Worm (Caenorhabditis elegans) whole organism, L2 larva: ENCODE measurements around the gene dpy-10.

Experiments used
- C34F6.9 ChIP-seq: fragments of 150-350 bp; optimal IDR thresholded peaks from 2 replicates; lab custom pipeline; 2014; ENCODE audit warnings: missing biosample characterization, missing genetic modification characterization
- F13H6.1 ChIP-seq: sonication (generic microtip); optimal IDR thresholded peaks from 2 replicates; lab custom pipeline; 2016; ENCODE audit warnings: missing genetic modification characterization, missing compliant biosample characterization
- R02D3.7 ChIP-seq: fragments of 150-350 bp; optimal IDR thresholded peaks from 2 replicates; lab custom pipeline; 2014; ENCODE audit warnings: missing biosample characterization, missing genetic modification characterization
- Y55F3AM.14 ChIP-seq: fragments of 200-800 bp; sonication (Bioruptor generic); optimal IDR thresholded peaks from 2 replicates; lab custom pipeline; 2018; ENCODE audit warnings: mild to moderate bottlenecking, missing genetic modification characterization, missing compliant biosample characterization
- ZK546.5 ChIP-seq: sonication (generic microtip); optimal IDR thresholded peaks from 2 replicates; lab custom pipeline; 2017; ENCODE audit warnings: missing biosample characterization, missing genetic modification characterization
- alr-1 ChIP-seq: fragments of 150-350 bp; optimal IDR thresholded peaks from 2 replicates; lab custom pipeline; 2014; ENCODE audit warnings: missing biosample characterization, missing genetic modification characterization
- aly-2 ChIP-seq: fragments of 150-350 bp; optimal IDR thresholded peaks from 2 replicates; lab custom pipeline; 2014; ENCODE audit warnings: missing biosample characterization, missing genetic modification characterization
- ama-1 ChIP-seq: fragments of 150-350 bp; optimal IDR thresholded peaks from 2 replicates; lab custom pipeline; 2018; ENCODE audit warnings: inconsistent platforms
- blmp-1 ChIP-seq: sonication (generic microtip); optimal IDR thresholded peaks from 2 replicates; lab custom pipeline; 2017; ENCODE audit warnings: missing genetic modification characterization, mild to moderate bottlenecking, missing compliant biosample characterization, antibody characterized with exemption, moderate library complexity; ENCODE audit not compliant: insufficient read depth
- ceh-16 ChIP-seq: fragments of 150-350 bp; optimal IDR thresholded peaks from 2 replicates; lab custom pipeline; 2014; ENCODE audit warnings: missing biosample characterization, missing genetic modification characterization
- ceh-82 ChIP-seq: fragments of 150-350 bp; optimal IDR thresholded peaks from 2 replicates; lab custom pipeline; 2014; ENCODE audit warnings: missing biosample characterization, missing genetic modification characterization
- crh-2 ChIP-seq: sonication (generic microtip); optimal IDR thresholded peaks from 2 replicates; lab custom pipeline; 2017; ENCODE audit warnings: missing biosample characterization, missing genetic modification characterization
- dmd-4 ChIP-seq: sonication (generic microtip); optimal IDR thresholded peaks from 2 replicates; lab custom pipeline; 2017; ENCODE audit warnings: missing biosample characterization, missing genetic modification characterization
- egl-27 ChIP-seq: sonication (generic microtip); optimal IDR thresholded peaks from 3 replicates; lab custom pipeline; 2017; ENCODE audit warnings: missing biosample characterization, missing genetic modification reagents, missing genetic modification characterization
- elt-1 ChIP-seq: fragments of 150-350 bp; optimal IDR thresholded peaks from 2 replicates; lab custom pipeline; 2014; ENCODE audit warnings: missing biosample characterization, missing genetic modification characterization
- elt-3 ChIP-seq: sonication (generic microtip); optimal IDR thresholded peaks from 2 replicates; lab custom pipeline; 2017; ENCODE audit warnings: missing biosample characterization, missing genetic modification characterization
- fos-1 ChIP-seq: fragments of 150-350 bp; optimal IDR thresholded peaks from 2 replicates; lab custom pipeline; 2014; ENCODE audit warnings: missing biosample characterization, missing genetic modification characterization
- gmeb-1 ChIP-seq: fragments of 150-350 bp; optimal IDR thresholded peaks from 2 replicates; lab custom pipeline; 2014; ENCODE audit warnings: missing biosample characterization, missing genetic modification characterization
- lin-11 ChIP-seq: fragments of 150-350 bp; sonication (generic microtip); optimal IDR thresholded peaks from 2 replicates; lab custom pipeline; 2014; ENCODE audit warnings: missing biosample characterization, missing genetic modification characterization, inconsistent platforms, mixed read lengths
- lin-13 ChIP-seq: fragments of 150-350 bp; optimal IDR thresholded peaks from 2 replicates; lab custom pipeline; 2014; ENCODE audit warnings: missing biosample characterization, missing genetic modification reagents, missing genetic modification characterization
- lin-39 ChIP-seq: fragments of 150-350 bp; optimal IDR thresholded peaks from 2 replicates; lab custom pipeline; 2014; ENCODE audit warnings: missing biosample characterization, missing genetic modification reagents, missing genetic modification characterization
- lsy-2 ChIP-seq, 2 experiments: fragments of 150-350 bp in 1 of 2; sonication (generic microtip) in 1 of 2; optimal IDR thresholded peaks; 2 replicates each; lab custom pipeline; 2014 to 2017; ENCODE audit warnings: missing biosample characterization in 2 of 2, missing genetic modification characterization in 2 of 2
- mab-5 ChIP-seq: fragments of 150-350 bp; optimal IDR thresholded peaks from 2 replicates; lab custom pipeline; 2014; ENCODE audit warnings: missing biosample characterization, missing genetic modification characterization
- mbf-1 ChIP-seq: sonication (generic microtip); optimal IDR thresholded peaks from 2 replicates; lab custom pipeline; 2017; ENCODE audit warnings: missing biosample characterization, missing genetic modification characterization
- mdl-1 ChIP-seq, 2 experiments: fragments of 150-350 bp in 1 of 2; sonication (generic microtip) in 1 of 2; optimal IDR thresholded peaks; 2 replicates each; lab custom pipeline; 2017; ENCODE audit warnings: missing biosample characterization in 2 of 2, missing genetic modification characterization in 2 of 2
- nhr-10 ChIP-seq: sonication (generic microtip); optimal IDR thresholded peaks from 2 replicates; lab custom pipeline; 2017; ENCODE audit warnings: missing biosample characterization, missing genetic modification characterization
- nhr-11 ChIP-seq: fragments of 150-350 bp; optimal IDR thresholded peaks from 2 replicates; lab custom pipeline; 2014; ENCODE audit warnings: missing biosample characterization, missing genetic modification characterization
- nhr-12 ChIP-seq: fragments of 150-350 bp; optimal IDR thresholded peaks from 2 replicates; lab custom pipeline; 2014; ENCODE audit warnings: missing biosample characterization, missing genetic modification characterization
- nhr-129 ChIP-seq: fragments of 150-350 bp; optimal IDR thresholded peaks from 2 replicates; lab custom pipeline; 2014; ENCODE audit warnings: missing biosample characterization, missing genetic modification characterization
- nhr-21 ChIP-seq: fragments of 150-350 bp; optimal IDR thresholded peaks from 2 replicates; lab custom pipeline; 2014; ENCODE audit warnings: missing biosample characterization, missing genetic modification characterization
- nhr-23 ChIP-seq: fragments of 150-350 bp; optimal IDR thresholded peaks from 2 replicates; lab custom pipeline; 2014; ENCODE audit warnings: missing biosample characterization, missing genetic modification reagents, missing genetic modification characterization
- nhr-237 ChIP-seq: fragments of 150-350 bp; optimal IDR thresholded peaks from 2 replicates; lab custom pipeline; 2014; ENCODE audit warnings: missing biosample characterization, missing genetic modification characterization
- nhr-25 ChIP-seq: fragments of 150-350 bp; sonication (generic microtip); optimal IDR thresholded peaks from 3 replicates; lab custom pipeline; 2014; ENCODE audit warnings: missing biosample characterization, missing genetic modification characterization
- nhr-6 ChIP-seq: fragments of 150-350 bp; optimal IDR thresholded peaks from 2 replicates; lab custom pipeline; 2014; ENCODE audit warnings: missing biosample characterization, missing genetic modification characterization
- nhr-77 ChIP-seq: fragments of 150-350 bp; optimal IDR thresholded peaks from 2 replicates; lab custom pipeline; 2014; ENCODE audit warnings: missing biosample characterization, missing genetic modification characterization
- peb-1 ChIP-seq: fragments of 150-350 bp; optimal IDR thresholded peaks from 2 replicates; lab custom pipeline; 2014; ENCODE audit warnings: missing biosample characterization, missing genetic modification characterization
- sem-4 ChIP-seq: fragments of 150-350 bp; optimal IDR thresholded peaks from 2 replicates; lab custom pipeline; 2014; ENCODE audit warnings: missing biosample characterization, missing genetic modification reagents, missing genetic modification characterization
- skn-1 ChIP-seq: sonication (generic microtip); optimal IDR thresholded peaks from 2 replicates; lab custom pipeline; 2017; ENCODE audit warnings: missing biosample characterization, missing genetic modification characterization
- sma-3 ChIP-seq: sonication (generic microtip); optimal IDR thresholded peaks from 2 replicates; lab custom pipeline; 2016; ENCODE audit warnings: missing genetic modification reagents, missing genetic modification characterization, missing compliant biosample characterization
- sma-9 ChIP-seq, 2 experiments: fragments of 150-350 bp in 1 of 2; sonication (generic microtip) in 1 of 2; optimal IDR thresholded peaks; 2 replicates each; lab custom pipeline; 2014 to 2016; ENCODE audit warnings: missing genetic modification characterization in 2 of 2, mild to moderate bottlenecking in 1 of 2, missing biosample characterization in 1 of 2, missing compliant biosample characterization in 1 of 2, missing genetic modification reagents in 1 of 2, moderate library complexity in 1 of 2
- snpc-4 ChIP-seq: fragments of 150-350 bp; optimal IDR thresholded peaks from 2 replicates; lab custom pipeline; 2014; ENCODE audit warnings: missing biosample characterization, missing genetic modification characterization
- unc-39 ChIP-seq: fragments of 150-350 bp; optimal IDR thresholded peaks from 2 replicates; lab custom pipeline; 2014; ENCODE audit warnings: missing biosample characterization, missing genetic modification characterization
- unc-55 ChIP-seq: fragments of 150-350 bp; sonication (generic microtip); optimal IDR thresholded peaks from 3 replicates; lab custom pipeline; 2014; ENCODE audit warnings: missing biosample characterization, missing genetic modification reagents, missing genetic modification characterization
- unc-62 ChIP-seq: fragments of 150-350 bp; optimal IDR thresholded peaks from 2 replicates; lab custom pipeline; 2014; ENCODE audit warnings: missing biosample characterization, missing genetic modification reagents, missing genetic modification characterization
- zag-1 ChIP-seq: fragments of 150-350 bp; optimal IDR thresholded peaks from 2 replicates; lab custom pipeline; 2014; ENCODE audit warnings: missing biosample characterization, missing genetic modification characterization
- ztf-1 ChIP-seq: fragments of 200-800 bp; sonication (Bioruptor generic); conservative IDR thresholded peaks from 2 replicates; pipeline ENCODE4 v1.3.6; 2022; ENCODE audit warnings: missing genetic modification characterization, missing compliant biosample characterization
- ztf-11 ChIP-seq: sonication (generic microtip); optimal IDR thresholded peaks from 2 replicates; lab custom pipeline; 2017; ENCODE audit warnings: missing biosample characterization, missing genetic modification characterization
- ztf-4 ChIP-seq: fragments of 150-350 bp; optimal IDR thresholded peaks from 2 replicates; lab custom pipeline; 2014; ENCODE audit warnings: missing biosample characterization, missing genetic modification characterization

dpy-10 gene

DNA sequence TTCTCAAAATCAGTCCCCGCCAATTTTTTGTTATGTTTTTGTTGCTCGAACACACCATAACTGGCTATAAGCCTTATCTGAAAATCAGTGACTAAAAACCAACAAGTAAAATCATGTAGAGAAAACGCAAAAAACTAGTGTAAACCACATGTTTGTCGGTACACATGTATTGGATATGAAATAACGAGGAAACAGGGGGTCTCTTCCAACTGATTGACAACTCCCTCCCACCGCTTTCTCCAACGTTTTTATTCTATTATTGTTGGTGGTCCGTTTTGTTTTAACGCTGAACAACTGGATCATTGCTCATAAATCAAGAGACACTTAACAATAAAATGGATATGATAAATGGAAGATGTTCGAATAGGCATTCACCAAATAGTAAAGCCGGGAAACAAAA lies 14.8 kb upstream of the dpy-10 start:
- TF ChIP-seq ztf-11 (tag; lab: Kevin White, UChicago) = no peak
- no peak for TF ChIP-seq nhr-237 (tag; lab: Kevin White, UChicago)
- TF ChIP-seq nhr-10 = no peak
- TF ChIP-seq mab-5 (tag; lab: Kevin White, UChicago) = no peak
- no peak for TF ChIP-seq gmeb-1 (tag; lab: Kevin White, UChicago)
- TF ChIP-seq lin-11 (tag; lab: Kevin White, UChicago) = no peak

DNA sequence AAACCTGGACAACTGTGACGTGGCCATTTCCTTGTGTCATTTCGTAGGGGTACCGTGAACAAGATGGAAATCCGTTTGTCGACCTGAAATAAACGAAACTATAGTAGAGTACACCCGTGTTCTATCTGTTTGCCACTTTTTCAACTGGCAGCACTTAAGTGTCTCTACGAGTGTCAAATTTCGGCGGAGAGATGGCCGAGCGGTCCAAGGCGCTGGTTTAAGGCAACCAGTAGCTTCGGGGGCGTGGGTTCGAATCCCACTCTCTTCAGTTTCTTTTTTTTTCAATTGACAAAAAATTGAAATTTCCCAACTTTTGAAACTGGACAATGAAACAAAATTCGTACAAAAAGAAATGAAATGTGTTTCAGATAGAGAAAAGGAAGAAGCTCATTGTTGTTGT lies 9.6 kb upstream of the dpy-10 start:
- no peak for TF ChIP-seq R02D3.7 (tag; lab: Kevin White, UChicago)
- TF ChIP-seq zag-1 (tag; lab: Kevin White, UChicago) = no peak
- TF ChIP-seq nhr-77 (tag; lab: Kevin White, UChicago) = no peak
- no peak for TF ChIP-seq sem-4 (tag; lab: Kevin White, UChicago)
- no peak for TF ChIP-seq nhr-10
- no peak for TF ChIP-seq ceh-82 (tag; lab: Kevin White, UChicago)
- no peak for TF ChIP-seq ztf-1
- peak; percentile 14 for TF ChIP-seq lin-13
- no peak for TF ChIP-seq sma-3
- TF ChIP-seq aly-2 (tag; lab: Kevin White, UChicago) = no peak
- no peak for TF ChIP-seq lin-11 (tag; lab: Kevin White, UChicago)
- no peak for TF ChIP-seq mab-5 (tag; lab: Kevin White, UChicago)
- TF ChIP-seq mbf-1 (tag; lab: Kevin White, UChicago) = no peak
- TF ChIP-seq nhr-237 (tag; lab: Kevin White, UChicago) = no peak
- TF ChIP-seq lin-39 (tag; lab: Kevin White, UChicago) = no peak
- TF ChIP-seq unc-39 (tag; lab: Kevin White, UChicago) = no peak
- TF ChIP-seq nhr-23 (tag; lab: Kevin White, UChicago) = no peak
- TF ChIP-seq nhr-11 = no peak
- TF ChIP-seq lsy-2 (tag; optimal IDR thresholded peaks at IDR 0.05; lab: Kevin White, UChicago) = peak in 1 of 2 experiments; percentile 39
- no peak for TF ChIP-seq elt-3 (tag; lab: Kevin White, UChicago)
- no peak for TF ChIP-seq elt-1 (tag; lab: Kevin White, UChicago)
- TF ChIP-seq nhr-6 (tag; lab: Kevin White, UChicago) = no peak
- peak; percentile 23 for TF ChIP-seq C34F6.9 (tag; lab: Kevin White, UChicago)
- TF ChIP-seq egl-27 (tag; lab: Kevin White, UChicago) = no peak
- TF ChIP-seq ztf-4 = no peak
- no peak for TF ChIP-seq alr-1 (tag; lab: Kevin White, UChicago)
- no peak for TF ChIP-seq nhr-21
- TF ChIP-seq blmp-1 (tag; lab: Kevin White, UChicago) = no peak
- TF ChIP-seq fos-1 = no peak
- TF ChIP-seq snpc-4 = peak; percentile 17
- TF ChIP-seq nhr-129 (tag; lab: Kevin White, UChicago) = peak; percentile 54
- peak; percentile 11 for TF ChIP-seq sma-9 (GFP tag; optimal IDR thresholded peaks at IDR 0.05; lab: Kevin White, UChicago)
- TF ChIP-seq sma-9 (tag; optimal IDR thresholded peaks at IDR 0.05; lab: Kevin White, UChicago) = no peak
- no peak for TF ChIP-seq ama-1 (lab: Kevin White, UChicago)
- no peak for TF ChIP-seq nhr-25 (tag; lab: Kevin White, UChicago)
- no peak for TF ChIP-seq skn-1 (tag; lab: Kevin White, UChicago)
- no peak for TF ChIP-seq mdl-1 (tag; optimal IDR thresholded peaks at IDR 0.05; lab: Kevin White, UChicago)
- TF ChIP-seq ceh-16 (tag; lab: Kevin White, UChicago) = no peak
- no peak for TF ChIP-seq ztf-11 (tag; lab: Kevin White, UChicago)
- no peak for TF ChIP-seq nhr-12 (tag; lab: Kevin White, UChicago)
- no peak for TF ChIP-seq Y55F3AM.14 (GFP tag; lab: Kevin White, UChicago)
- TF ChIP-seq dmd-4 = no peak
- TF ChIP-seq unc-62 (GFP tag; lab: Kevin White, UChicago) = no peak
- no peak for TF ChIP-seq peb-1 (tag; lab: Kevin White, UChicago)
- peak; percentile 26 for TF ChIP-seq gmeb-1 (tag; lab: Kevin White, UChicago)
- no peak for TF ChIP-seq unc-55 (GFP tag; lab: Kevin White, UChicago)
- TF ChIP-seq F13H6.1 (tag; lab: Kevin White, UChicago) = peak; percentile 3
- TF ChIP-seq crh-2 (tag; lab: Kevin White, UChicago) = peak; percentile 30
- no peak for TF ChIP-seq ZK546.5
